Fruit fly (Drosophila melanogaster) S2 (cell line): Measurements from ENCODE around the gene CG4281.
A peak's percentile ranks its signal among the peaks of the same experiment; 100 is the strongest.

ENCODE experiments used
- CG8478 ChIP-seq: fragments of >200 bp; optimal IDR thresholded peaks from 2 replicates; lab custom pipeline; 2018
- CTCF ChIP-seq, 2 experiments: fragments of >200 bp; optimal IDR thresholded peaks; 2 replicates each; lab custom pipeline; 2018

CG4281 gene

dm6 chrX:2065073-2065472, at the start of gene CG4281:
Gene CG4281 (minus strand): TSS chrX:2065142.
- no peak for TF ChIP-seq CG8478 (lab: Kevin White, UChicago)
- no peak for TF ChIP-seq CTCF (optimal IDR thresholded peaks at IDR 0.05; lab: Kevin White, UChicago)

dm6 chrX:2112660-2113059, 47.7 kb upstream of the CG4281 start:
- TF ChIP-seq CTCF (optimal IDR thresholded peaks at IDR 0.05; lab: Kevin White, UChicago) (peak; percentile 32 to 45), CG8478 (lab: Kevin White, UChicago) (no peak)

dm6 chrX:2108639-2109038, 43.7 kb upstream of the CG4281 start:
- no peak for TF ChIP-seq CG8478 (lab: Kevin White, UChicago)
- no peak for TF ChIP-seq CTCF (optimal IDR thresholded peaks at IDR 0.05; lab: Kevin White, UChicago)

dm6 chrX:2107782-2108409, 43.0 kb upstream of the CG4281 start:
- TF ChIP-seq CG8478 (lab: Kevin White, UChicago): no peak
- no peak for TF ChIP-seq CTCF (optimal IDR thresholded peaks at IDR 0.05; lab: Kevin White, UChicago)

- TF ChIP-seq CG8478 (lab: Kevin White, UChicago) (no peak), CTCF (optimal IDR thresholded peaks at IDR 0.05; lab: Kevin White, UChicago) (no peak)
Observed at dm6 chrX:2106367-2106766, 41.4 kb upstream of the CG4281 start.

dm6 chrX:2104365-2104764, 39.4 kb upstream of the CG4281 start:
- no peak for TF ChIP-seq CTCF (optimal IDR thresholded peaks at IDR 0.05; lab: Kevin White, UChicago)

- TF ChIP-seq CTCF (optimal IDR thresholded peaks at IDR 0.05; lab: Kevin White, UChicago) (no peak), CG8478 (lab: Kevin White, UChicago) (no peak)
Observed at dm6 chrX:2103859-2104258, 38.9 kb upstream of the CG4281 start.

dm6 chrX:2098267-2098666, 33.3 kb upstream of the CG4281 start:
- TF ChIP-seq CTCF (optimal IDR thresholded peaks at IDR 0.05; lab: Kevin White, UChicago) (no peak), CG8478 (lab: Kevin White, UChicago) (no peak)

- no peak for TF ChIP-seq CG8478 (lab: Kevin White, UChicago)
- no peak for TF ChIP-seq CTCF (optimal IDR thresholded peaks at IDR 0.05; lab: Kevin White, UChicago)
Observed at dm6 chrX:2096341-2096740, 31.4 kb upstream of the CG4281 start.

dm6 chrX:2094072-2094761, 29.3 kb upstream of the CG4281 start, which contains the start of gene csw:
Gene csw (plus strand): TSS chrX:2094234.
- no peak for TF ChIP-seq CG8478 (lab: Kevin White, UChicago)
- TF ChIP-seq CTCF (optimal IDR thresholded peaks at IDR 0.05; lab: Kevin White, UChicago): peak; percentile 58 to 78

- no peak for TF ChIP-seq CTCF (optimal IDR thresholded peaks at IDR 0.05; lab: Kevin White, UChicago)
- TF ChIP-seq CG8478 (lab: Kevin White, UChicago): no peak
Observed at dm6 chrX:2089812-2090211, 24.9 kb upstream of the CG4281 start.

dm6 chrX:2088798-2089197, 23.9 kb upstream of the CG4281 start:
- TF ChIP-seq CG8478 (lab: Kevin White, UChicago) (no peak), CTCF (optimal IDR thresholded peaks at IDR 0.05; lab: Kevin White, UChicago) (no peak)

- TF ChIP-seq CG8478 (lab: Kevin White, UChicago) (no peak), CTCF (optimal IDR thresholded peaks at IDR 0.05; lab: Kevin White, UChicago) (no peak)
Observed at dm6 chrX:2087501-2087900, 22.6 kb upstream of the CG4281 start.

dm6 chrX:2083678-2084162, 18.8 kb upstream of the CG4281 start:
- TF ChIP-seq CTCF (optimal IDR thresholded peaks at IDR 0.05; lab: Kevin White, UChicago): no peak
- no peak for TF ChIP-seq CG8478 (lab: Kevin White, UChicago)

dm6 chrX:2083109-2083508, 18.2 kb upstream of the CG4281 start:
- TF ChIP-seq CG8478 (lab: Kevin White, UChicago) (no peak), CTCF (optimal IDR thresholded peaks at IDR 0.05; lab: Kevin White, UChicago) (no peak)
